Fruit fly (Drosophila melanogaster) whole organism: ENCODE measurements around the gene BNIP3.

Experiments used
- CG8478 ChIP-seq: fragments of >200 bp; optimal IDR thresholded peaks from 2 replicates; lab custom pipeline; 2018; ENCODE audit warnings: inconsistent platforms
- EcR ChIP-seq, 2 experiments: fragments of >200 bp; optimal IDR thresholded peaks; 2 replicates each; lab custom pipeline; 2017; ENCODE audit warnings: missing biosample characterization in 2 of 2, missing genetic modification characterization in 2 of 2, missing genetic modification reagents in 2 of 2
- psq ChIP-seq: fragments of >200 bp; optimal IDR thresholded peaks from 2 replicates; lab custom pipeline; 2017
- usp ChIP-seq: fragments of >200 bp; optimal IDR thresholded peaks from 2 replicates; lab custom pipeline; 2017; ENCODE audit warnings: missing biosample characterization, missing genetic modification characterization, mixed read lengths

dm6 chr3L:20494262-20494601, 25.0 kb downstream of the BNIP3 start:
- TF ChIP-seq psq (lab: Kevin White, UChicago): no peak
- no peak for TF ChIP-seq EcR (GFP tag; optimal IDR thresholded peaks at IDR 0.05; lab: Kevin White, UChicago)
- no peak for TF ChIP-seq CG8478 (lab: Kevin White, UChicago)
- TF ChIP-seq usp: no peak
